Fruit fly (Drosophila melanogaster) whole organism, wandering third instar larva: ENCODE results near the gene Fadd.

Experiments
- Abd-B ChIP-seq: fragments of >200 bp; optimal IDR thresholded peaks from 2 replicates; lab custom pipeline; 2017; ENCODE audit warnings: missing biosample characterization, missing genetic modification characterization
- Vsx2 ChIP-seq: fragments of 200-300, 225-300 bp; sonication (Bioruptor generic); optimal IDR thresholded peaks from 2 replicates; lab custom pipeline; 2018; ENCODE audit warnings: missing biosample characterization, missing genetic modification characterization; ENCODE audit not compliant: partially characterized antibody
- brk ChIP-seq: fragments of 200-800 bp; sonication (Bioruptor generic); optimal IDR thresholded peaks from 2 replicates; lab custom pipeline; 2016; ENCODE audit warnings: missing biosample characterization, mild to moderate bottlenecking, missing genetic modification characterization

DNA sequence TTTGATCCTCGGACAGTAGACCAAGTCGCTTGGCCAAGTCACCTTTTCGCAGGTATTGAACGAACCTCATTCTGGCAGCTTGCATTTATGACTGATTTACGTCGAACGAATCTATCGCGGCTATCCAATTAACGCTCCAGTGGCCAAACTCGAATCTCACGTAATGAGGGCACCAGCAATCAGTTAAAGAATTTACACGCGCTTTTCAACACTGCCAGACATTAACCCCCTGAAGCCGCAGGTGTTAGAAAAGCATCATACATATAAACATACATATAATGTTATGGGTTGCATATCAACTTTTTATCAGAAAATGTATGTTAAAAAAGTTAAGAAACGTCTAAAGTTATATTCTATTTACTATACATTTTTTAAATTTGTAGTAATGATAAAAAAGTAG, 8.9 kb upstream of the Fadd start, which contains the start of gene CG6028:
- TF ChIP-seq brk (GFP tag; lab: Kevin White, UChicago) (no peak), Abd-B (GFP tag; lab: Kevin White, UChicago) (no peak), Vsx2 (GFP tag; lab: Kevin White, UChicago) (no peak)
